Fruit fly (Drosophila melanogaster) whole organism, pupa: Measurements from ENCODE around the gene CG6503.

Experiments used
- CG13204 ChIP-seq: fragments of 200-800 bp; sonication (Bioruptor generic); optimal IDR thresholded peaks from 2 replicates; lab custom pipeline; 2018; ENCODE audit warnings: missing biosample characterization, mild to moderate bottlenecking, missing genetic modification characterization, moderate library complexity
- CG8301 ChIP-seq: fragments of 200-800 bp; sonication (Bioruptor generic); optimal IDR thresholded peaks from 2 replicates; lab custom pipeline; 2018; ENCODE audit warnings: missing biosample characterization, mild to moderate bottlenecking, missing genetic modification characterization

dm6 chr3R:26432526-26432925 lies 7.6 kb upstream of the CG6503 start:
- TF ChIP-seq CG8301 (no peak), CG13204 (GFP tag; lab: Kevin White, UChicago) (no peak)
